Worm (Caenorhabditis elegans): ENCODE results near the gene C48B4.11.
A peak's percentile ranks its signal among the peaks of the same experiment; 100 is the strongest.

Gene C48B4.11

DNA sequence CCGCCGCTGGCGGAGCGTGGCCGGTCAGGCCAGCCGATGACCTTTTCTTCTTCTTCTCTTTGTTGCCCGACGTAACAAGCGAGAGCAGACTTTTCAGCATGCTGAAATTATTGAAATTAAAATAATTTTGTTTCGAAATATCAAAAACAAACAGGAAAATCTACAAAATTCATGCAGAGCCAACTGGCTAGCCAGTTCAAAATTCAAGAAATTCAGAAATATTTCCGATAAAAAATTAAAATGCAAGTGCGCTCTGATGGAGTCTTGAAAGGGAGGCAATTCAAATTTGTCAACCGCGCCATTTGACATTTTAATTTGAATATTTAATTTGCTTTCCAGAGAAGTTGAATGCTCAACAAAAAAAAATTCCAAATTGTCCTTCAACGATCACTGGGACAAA is 34.7 kb upstream of the C48B4.11 start, which contains the start of gene F58A4.2:
Gene F58A4.2 (minus strand): TSS at position 101 of the 400 bp plus-strand sequence.
- TF ChIP-seq mdl-1 (tag; optimal IDR thresholded peaks at IDR 0.05) (no peak), eor-1 (tag; optimal IDR thresholded peaks at IDR 0.05) (no peak), pqm-1 (tag; optimal IDR thresholded peaks at IDR 0.05) (no peak), lsy-12 (tag; optimal IDR thresholded peaks at IDR 0.05) (no peak), unc-62 (GFP tag; optimal IDR thresholded peaks at IDR 0.05) (no peak), nhr-12 (tag; optimal IDR thresholded peaks at IDR 0.05) (no peak), snpc-4 (tag; optimal IDR thresholded peaks at IDR 0.05) (no peak), aly-2 (tag; optimal IDR thresholded peaks at IDR 0.05) (no peak), egl-27 (tag; optimal IDR thresholded peaks at IDR 0.05) (no peak), nhr-28 (tag; optimal IDR thresholded peaks at IDR 0.05) (no peak)

DNA sequence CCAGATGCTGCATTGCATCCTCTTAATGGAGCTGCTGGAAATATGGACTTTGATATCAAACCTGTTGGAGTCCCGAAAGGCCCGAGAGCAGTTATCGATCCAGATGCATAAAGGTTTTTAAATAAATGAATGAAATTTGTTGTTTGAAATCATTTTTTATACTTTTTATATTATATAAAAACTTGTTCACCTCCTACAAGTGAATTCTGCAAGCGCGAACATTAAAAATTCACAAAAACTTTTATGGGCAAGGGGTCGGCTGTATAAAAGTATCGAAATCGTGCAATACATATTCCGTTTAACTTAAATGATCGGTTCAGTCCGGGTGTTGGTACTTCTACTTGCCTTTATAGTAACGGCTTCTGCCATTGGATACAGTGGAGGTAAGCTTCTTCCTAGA is 32.3 kb upstream of the C48B4.11 start, which contains the start of gene F58A4.1:
Gene F58A4.1 (plus strand): TSS at position 301 of the 400 bp plus-strand sequence.
- TF ChIP-seq mdl-1 (tag; optimal IDR thresholded peaks at IDR 0.05): no peak
- TF ChIP-seq lsy-12 (tag; optimal IDR thresholded peaks at IDR 0.05): no peak
- TF ChIP-seq egl-5 (tag; optimal IDR thresholded peaks at IDR 0.05): no peak
- no peak for TF ChIP-seq snpc-4 (tag; optimal IDR thresholded peaks at IDR 0.05)

DNA sequence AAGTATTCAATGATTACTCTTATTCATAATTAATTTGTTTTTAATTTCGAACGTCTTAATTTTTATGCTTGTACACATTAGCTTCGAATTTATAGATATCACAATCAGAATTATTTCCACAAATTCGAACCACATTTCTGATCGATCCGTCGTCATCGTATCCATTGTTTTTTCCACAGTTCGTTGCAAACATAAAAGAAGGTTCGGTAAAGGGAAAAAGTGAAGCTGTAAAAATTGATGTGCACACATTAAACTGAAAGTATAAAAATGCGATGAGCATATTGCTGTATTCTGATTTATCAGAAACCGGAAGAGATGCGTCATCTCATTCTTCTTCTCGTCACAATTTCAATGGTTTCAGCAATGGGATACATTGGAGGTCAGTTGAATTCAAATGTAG is 31.1 kb upstream of the C48B4.11 start, which contains the start of gene C48B4.12:
Gene C48B4.12 (plus strand): TSS at position 301 of the 400 bp plus-strand sequence.
- no peak for TF ChIP-seq fos-1 (tag; optimal IDR thresholded peaks at IDR 0.05)
- TF ChIP-seq nhr-12 (tag; optimal IDR thresholded peaks at IDR 0.05): no peak
- TF ChIP-seq eor-1 (tag; optimal IDR thresholded peaks at IDR 0.05): no peak
- no peak for TF ChIP-seq nhr-76 (tag; optimal IDR thresholded peaks at IDR 0.05)
- no peak for TF ChIP-seq aly-2 (tag; optimal IDR thresholded peaks at IDR 0.05)
- TF ChIP-seq lsy-12 (tag; optimal IDR thresholded peaks at IDR 0.05): no peak
- no peak for TF ChIP-seq fkh-10 (GFP tag; optimal IDR thresholded peaks at IDR 0.05)
- no peak for TF ChIP-seq skn-1 (tag; optimal IDR thresholded peaks at IDR 0.05)

DNA sequence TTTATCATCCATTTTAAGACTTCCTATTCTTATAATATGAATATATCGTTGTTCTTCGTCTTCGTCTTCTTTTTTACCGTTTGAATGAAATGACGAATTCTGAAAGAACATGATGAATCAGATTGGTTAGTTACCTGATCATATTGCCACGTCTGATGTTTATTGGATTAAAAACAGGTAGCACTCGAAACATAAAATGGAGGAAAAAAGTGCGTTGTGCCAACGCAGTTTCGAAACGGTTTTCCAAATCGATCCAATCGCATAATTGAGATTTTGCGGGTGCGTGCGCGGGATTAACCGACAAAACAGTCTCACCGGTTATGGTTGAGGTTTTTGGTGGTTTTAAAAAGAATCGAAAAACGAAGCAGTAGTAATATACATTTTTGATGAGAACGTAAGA is 29.6 kb upstream of the C48B4.11 start, which contains the start of gene rom-2:
Gene rom-2 (minus strand): TSS at position 101 of the 400 bp plus-strand sequence.
- TF ChIP-seq nhr-28 (tag; optimal IDR thresholded peaks at IDR 0.05) (no peak), fkh-2 (tag; optimal IDR thresholded peaks at IDR 0.05) (no peak), egl-27 (tag; optimal IDR thresholded peaks at IDR 0.05) (no peak), ceh-28 (tag; optimal IDR thresholded peaks at IDR 0.05) (no peak), jun-1 (tag; optimal IDR thresholded peaks at IDR 0.05) (no peak), pha-4 (tag; optimal IDR thresholded peaks at IDR 0.05) (no peak), elt-1 (tag; optimal IDR thresholded peaks at IDR 0.05) (no peak), nhr-43 (tag; optimal IDR thresholded peaks at IDR 0.05; ENCODE audit: poor library complexity, severe bottlenecking) (no peak), ama-1 (optimal IDR thresholded peaks at IDR 0.05) (no peak), lin-15B (tag; optimal IDR thresholded peaks at IDR 0.05) (no peak), ZK546.5 (tag; optimal IDR thresholded peaks at IDR 0.05) (no peak), pqm-1 (tag; optimal IDR thresholded peaks at IDR 0.05) (no peak), nhr-25 (tag; optimal IDR thresholded peaks at IDR 0.05) (no peak), elt-3 (tag; optimal IDR thresholded peaks at IDR 0.05) (no peak), nhr-23 (tag; optimal IDR thresholded peaks at IDR 0.05) (no peak), fkh-10 (GFP tag; optimal IDR thresholded peaks at IDR 0.05) (no peak), nfya-1 (tag; optimal IDR thresholded peaks at IDR 0.05; ENCODE audit: insufficient read depth) (no peak), unc-39 (tag; optimal IDR thresholded peaks at IDR 0.05) (no peak)

DNA sequence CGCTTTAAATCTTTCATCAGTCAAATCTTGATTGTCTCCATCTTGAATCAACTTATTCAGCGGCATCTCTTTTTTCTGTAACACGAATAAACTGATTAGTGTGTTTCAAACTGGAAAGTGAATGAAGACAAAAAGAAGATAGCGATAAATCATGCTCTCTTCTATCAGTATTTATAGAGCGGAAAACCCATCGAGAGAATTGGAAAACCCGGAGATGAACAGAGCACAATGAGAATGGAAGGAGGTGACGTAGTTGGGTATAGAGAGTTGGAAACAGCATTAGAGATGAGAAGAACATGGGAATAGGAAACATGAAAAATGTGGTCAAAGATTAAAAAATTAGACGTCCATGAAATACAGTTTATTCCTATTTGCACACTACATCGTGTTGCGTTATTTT is 26.2 kb upstream of the C48B4.11 start, which contains the start of gene acox-1.5:
Gene acox-1.5 (minus strand): TSS at position 75 of the 400 bp plus-strand sequence.
- TF ChIP-seq elt-2 (tag; optimal IDR thresholded peaks at IDR 0.05) (peak; percentile 80), nhr-23 (tag; optimal IDR thresholded peaks at IDR 0.05) (no peak), elt-3 (tag; optimal IDR thresholded peaks at IDR 0.05) (no peak), nhr-12 (tag; optimal IDR thresholded peaks at IDR 0.05) (no peak), elt-1 (tag; optimal IDR thresholded peaks at IDR 0.05) (no peak), pqm-1 (tag; optimal IDR thresholded peaks at IDR 0.05) (peak; percentile 84), nhr-76 (tag; optimal IDR thresholded peaks at IDR 0.05) (no peak), tbx-2 (tag; optimal IDR thresholded peaks at IDR 0.05) (no peak), hmg-11 (tag; optimal IDR thresholded peaks at IDR 0.05) (no peak), ZK546.5 (tag; optimal IDR thresholded peaks at IDR 0.05) (no peak), egl-5 (tag; optimal IDR thresholded peaks at IDR 0.05) (no peak), aly-2 (tag; optimal IDR thresholded peaks at IDR 0.05) (no peak), jun-1 (tag; optimal IDR thresholded peaks at IDR 0.05) (peak; percentile 36), snpc-4 (tag; optimal IDR thresholded peaks at IDR 0.05) (no peak), pha-4 (tag; optimal IDR thresholded peaks at IDR 0.05) (no peak)

Measured in whole organism, L3 larva.